Fruit fly (Drosophila melanogaster) S2 (cell line): ENCODE measurements around the gene CG17198.

Experiments
- CG8478 ChIP-seq: fragments of >200 bp; optimal IDR thresholded peaks from 2 replicates; lab custom pipeline; 2018
- CTCF ChIP-seq, 2 experiments: fragments of >200 bp; optimal IDR thresholded peaks; 2 replicates each; lab custom pipeline; 2018

DNA sequence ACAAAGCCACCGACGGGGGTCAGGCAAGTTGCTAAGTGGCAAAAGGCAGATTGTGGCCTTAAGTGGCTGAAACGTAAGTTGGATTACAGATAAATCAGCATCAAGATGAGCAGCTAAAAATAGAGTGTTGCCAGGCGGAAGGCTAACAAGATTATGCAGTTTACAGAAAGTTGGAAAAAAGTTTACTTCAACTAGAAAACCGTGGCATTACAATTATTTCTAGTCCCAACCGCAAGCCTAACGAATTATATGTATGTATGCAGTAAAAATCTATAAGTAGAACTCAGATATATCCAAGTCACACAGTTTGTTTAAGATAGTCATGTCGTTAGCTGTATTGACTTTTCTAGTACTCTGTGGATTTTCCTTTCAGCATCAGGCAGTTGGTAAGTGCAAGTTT, 31.0 kb upstream of the CG17198 start, which contains the start of gene BG642167:
- TF ChIP-seq CG8478 (lab: Kevin White, UChicago) (no peak), CTCF (optimal IDR thresholded peaks at IDR 0.05; lab: Kevin White, UChicago) (no peak)
